Worm (Caenorhabditis elegans) whole organism, young adult: ENCODE data around the gene aex-4.

Experiments
- F33H1.4 ChIP-seq: fragments of 200-800 bp; sonication (Bioruptor generic); IDR thresholded peaks from 2 replicates; pipeline ENCODE4 v1.3.6; 2022; ENCODE audit warnings: missing genetic modification reagents, missing genetic modification characterization, missing compliant biosample characterization
- F57A8.1 ChIP-seq: fragments of 200-800 bp; sonication (Bioruptor generic); optimal IDR thresholded peaks from 2 replicates; lab custom pipeline; 2018; ENCODE audit warnings: mild to moderate bottlenecking, missing genetic modification characterization, moderate library complexity, missing compliant biosample characterization
- ZK185.1 ChIP-seq: sonication (generic microtip); optimal IDR thresholded peaks from 2 replicates; lab custom pipeline; 2016; ENCODE audit warnings: mild to moderate bottlenecking, missing genetic modification characterization, missing compliant biosample characterization; ENCODE audit not compliant: poor library complexity, severe bottlenecking
- ekl-4 ChIP-seq: fragments of 200-800 bp; sonication (Bioruptor generic); IDR thresholded peaks from 2 replicates; pipeline ENCODE4 v1.3.6; 2022; ENCODE audit warnings: missing genetic modification reagents, missing genetic modification characterization, missing compliant biosample characterization
- hmg-20 ChIP-seq: fragments of 200-800 bp; sonication (Bioruptor generic); IDR thresholded peaks from 2 replicates; pipeline ENCODE4 v1.3.6; 2022; ENCODE audit warnings: missing genetic modification reagents, missing genetic modification characterization, missing compliant biosample characterization
- snpc-4 ChIP-seq, 5 experiments: fragments of 150-350 bp in 1 of 5; sonication (generic microtip) in 4 of 5; optimal IDR thresholded peaks; 2 replicates each; lab custom pipeline; 2014 to 2018; ENCODE audit warnings: missing genetic modification characterization in 5 of 5, missing biosample characterization in 3 of 5, antibody characterized with exemption in 2 of 5, mild to moderate bottlenecking in 2 of 5, missing compliant biosample characterization in 2 of 5, missing genotype in 2 of 5, moderate library complexity in 2 of 5, missing genetic modification reagents in 1 of 5

DNA sequence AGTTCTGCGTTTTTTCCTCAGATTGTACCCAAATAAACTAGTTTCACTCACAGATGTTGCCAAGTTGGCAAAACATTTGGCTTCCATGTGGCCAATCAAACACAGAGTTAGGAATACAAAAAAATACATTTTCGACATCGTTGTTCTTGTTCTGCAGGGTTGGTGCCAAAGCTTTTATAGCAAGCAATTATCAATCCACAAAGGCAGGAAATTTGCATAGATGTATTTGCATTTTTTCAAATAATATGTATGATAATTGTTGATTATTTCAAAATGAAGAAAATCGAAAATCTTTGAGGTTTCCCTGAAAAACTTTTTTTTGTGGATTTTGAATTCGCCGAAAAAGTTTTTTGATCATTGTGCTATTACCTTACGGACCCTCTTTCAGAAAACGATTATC is 33.3 kb downstream of the aex-4 start, which contains the start of gene T14G12.11:
- TF ChIP-seq ZK185.1 (tag; lab: Kevin White, UChicago) (no peak), hmg-20 (GFP tag; lab: Robert Waterston, UW) (no peak), snpc-4 (GFP tag; optimal IDR thresholded peaks at IDR 0.05; lab: Kevin White, UChicago) (no peak), snpc-4 (tag; optimal IDR thresholded peaks at IDR 0.05; lab: Kevin White, UChicago) (no peak), ekl-4 (GFP tag; lab: Robert Waterston, UW) (no peak), F57A8.1 (GFP tag; lab: Kevin White, UChicago) (no peak), F33H1.4 (GFP tag; lab: Robert Waterston, UW) (no peak)
